Worm (Caenorhabditis elegans) whole organism, L2 larva: ENCODE data around the gene sre-29.

Source experiments
- aly-2 ChIP-seq: fragments of 150-350 bp; optimal IDR thresholded peaks from 2 replicates; lab custom pipeline; 2014; ENCODE audit warnings: missing biosample characterization, missing genetic modification characterization
- ceh-82 ChIP-seq: fragments of 150-350 bp; optimal IDR thresholded peaks from 2 replicates; lab custom pipeline; 2014; ENCODE audit warnings: missing biosample characterization, missing genetic modification characterization
- egl-27 ChIP-seq: sonication (generic microtip); optimal IDR thresholded peaks from 3 replicates; lab custom pipeline; 2017; ENCODE audit warnings: missing biosample characterization, missing genetic modification reagents, missing genetic modification characterization
- elt-3 ChIP-seq: sonication (generic microtip); optimal IDR thresholded peaks from 2 replicates; lab custom pipeline; 2017; ENCODE audit warnings: missing biosample characterization, missing genetic modification characterization
- gmeb-1 ChIP-seq: fragments of 150-350 bp; optimal IDR thresholded peaks from 2 replicates; lab custom pipeline; 2014; ENCODE audit warnings: missing biosample characterization, missing genetic modification characterization
- nhr-25 ChIP-seq: fragments of 150-350 bp; sonication (generic microtip); optimal IDR thresholded peaks from 3 replicates; lab custom pipeline; 2014; ENCODE audit warnings: missing biosample characterization, missing genetic modification characterization
- unc-39 ChIP-seq: fragments of 150-350 bp; optimal IDR thresholded peaks from 2 replicates; lab custom pipeline; 2014; ENCODE audit warnings: missing biosample characterization, missing genetic modification characterization
- unc-55 ChIP-seq: fragments of 150-350 bp; sonication (generic microtip); optimal IDR thresholded peaks from 3 replicates; lab custom pipeline; 2014; ENCODE audit warnings: missing biosample characterization, missing genetic modification reagents, missing genetic modification characterization
- unc-62 ChIP-seq: fragments of 150-350 bp; optimal IDR thresholded peaks from 2 replicates; lab custom pipeline; 2014; ENCODE audit warnings: missing biosample characterization, missing genetic modification reagents, missing genetic modification characterization
- zag-1 ChIP-seq: fragments of 150-350 bp; optimal IDR thresholded peaks from 2 replicates; lab custom pipeline; 2014; ENCODE audit warnings: missing biosample characterization, missing genetic modification characterization
- ztf-11 ChIP-seq: sonication (generic microtip); optimal IDR thresholded peaks from 2 replicates; lab custom pipeline; 2017; ENCODE audit warnings: missing biosample characterization, missing genetic modification characterization

DNA sequence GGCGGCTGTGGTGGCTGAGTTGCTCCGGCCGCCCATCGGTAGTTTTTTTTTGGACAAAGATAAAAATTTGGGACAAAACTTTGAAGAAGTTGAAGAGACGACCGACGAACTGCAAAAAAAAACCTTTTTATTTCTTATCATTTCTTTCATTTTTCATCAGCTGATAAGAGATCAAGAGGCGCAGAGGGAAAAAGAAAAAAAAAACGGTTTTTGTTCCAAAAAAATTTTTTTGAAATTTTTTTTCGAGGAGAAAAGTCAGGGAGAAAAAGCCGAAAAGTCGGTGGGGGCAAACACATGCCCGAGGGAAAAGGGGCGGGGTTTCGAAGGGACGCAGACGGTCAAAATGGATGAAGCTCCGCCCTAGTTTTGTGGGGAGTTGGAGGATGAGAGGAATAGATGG, 49.6 kb downstream of the sre-29 start, which contains the start of gene ras-1:
- TF ChIP-seq egl-27 (tag; lab: Kevin White, UChicago) = no peak
- no peak for TF ChIP-seq unc-39
- TF ChIP-seq unc-62 (GFP tag; lab: Kevin White, UChicago) = no peak
- TF ChIP-seq gmeb-1 (tag; lab: Kevin White, UChicago) = no peak
- TF ChIP-seq ztf-11 (tag; lab: Kevin White, UChicago) = no peak
- no peak for TF ChIP-seq ceh-82 (tag; lab: Kevin White, UChicago)
- no peak for TF ChIP-seq aly-2 (tag; lab: Kevin White, UChicago)
- no peak for TF ChIP-seq nhr-25 (tag; lab: Kevin White, UChicago)
- no peak for TF ChIP-seq elt-3 (tag; lab: Kevin White, UChicago)
- TF ChIP-seq unc-55 (GFP tag; lab: Kevin White, UChicago) = no peak
- no peak for TF ChIP-seq zag-1
